Worm (Caenorhabditis elegans): Measurements from ENCODE around the gene Y79H2A.3.

Gene Y79H2A.3

DNA sequence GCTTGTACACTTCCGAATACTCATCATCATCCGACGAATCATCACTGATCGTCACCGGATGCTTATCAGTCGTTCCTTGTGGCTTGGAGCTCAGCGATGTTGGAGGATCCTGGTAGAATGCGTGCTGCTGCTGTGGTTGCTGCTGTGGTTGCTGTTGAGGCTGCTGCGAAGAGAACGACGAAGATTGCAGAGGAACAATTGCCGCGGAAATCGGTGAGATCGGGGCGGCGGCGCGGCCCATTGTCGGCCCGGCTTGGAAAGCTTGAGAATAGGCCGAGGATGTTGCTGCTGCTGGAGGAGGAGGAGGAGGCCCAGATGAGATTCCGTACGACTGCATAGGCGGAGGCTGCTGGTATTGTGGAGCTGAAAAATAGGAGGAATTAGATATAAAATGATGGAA, 17.8 kb downstream of the Y79H2A.3 start:
- TF ChIP-seq nhr-12 (tag; optimal IDR thresholded peaks at IDR 0.05) (no peak), nhr-11 (tag; optimal IDR thresholded peaks at IDR 0.05) (no peak)

- TF ChIP-seq R02D3.7 (tag; optimal IDR thresholded peaks at IDR 0.05): no peak
- peak; percentile 86 for TF ChIP-seq nfya-1 (tag; optimal IDR thresholded peaks at IDR 0.05; ENCODE audit: insufficient read depth)
- TF ChIP-seq egl-5 (tag; optimal IDR thresholded peaks at IDR 0.05): no peak
- no peak for TF ChIP-seq unc-62 (GFP tag; optimal IDR thresholded peaks at IDR 0.05)
- no peak for TF ChIP-seq nhr-28 (tag; optimal IDR thresholded peaks at IDR 0.05)
- TF ChIP-seq ceh-16 (tag; optimal IDR thresholded peaks at IDR 0.05): no peak
Measured at ce11 chrIII:12033259-12033658, 18.8 kb downstream of the Y79H2A.3 start.

DNA sequence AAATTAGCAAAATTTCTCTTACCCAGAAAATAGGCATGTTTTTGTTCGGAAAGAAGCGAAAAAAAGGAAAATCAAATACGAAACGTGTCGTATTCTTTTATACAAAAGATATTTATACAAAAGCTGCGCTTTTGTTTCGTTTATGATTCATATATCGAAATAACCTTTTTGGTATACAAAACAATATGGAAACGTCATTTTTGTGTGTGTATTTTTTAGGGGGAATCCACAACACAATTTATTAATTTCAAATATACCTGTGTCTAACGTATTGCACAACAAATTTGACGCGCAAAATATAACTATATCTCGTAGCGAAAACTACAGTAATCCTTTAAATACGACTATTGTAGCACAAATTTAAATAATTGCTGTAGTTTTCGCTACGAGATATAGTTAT, 21.4 kb downstream of the Y79H2A.3 start, which contains the start of gene Y79H2A.2:
Y79H2A.2 (minus strand) TSS at position 101 of the 400 bp plus-strand sequence.
- TF ChIP-seq ama-1 (optimal IDR thresholded peaks at IDR 0.05) (no peak), fos-1 (tag; optimal IDR thresholded peaks at IDR 0.05) (no peak), lin-15B (tag; optimal IDR thresholded peaks at IDR 0.05) (no peak), fkh-10 (GFP tag; optimal IDR thresholded peaks at IDR 0.05) (no peak), elt-1 (tag; optimal IDR thresholded peaks at IDR 0.05) (no peak), elt-3 (tag; optimal IDR thresholded peaks at IDR 0.05) (no peak), skn-1 (tag; optimal IDR thresholded peaks at IDR 0.05) (no peak)

ce11 chrIII:12028769-12029168, 23.3 kb downstream of the Y79H2A.3 start, which contains the start of gene Y79H2A.12:
TSS of gene Y79H2A.12 (minus strand) at chrIII:12028869.
- TF ChIP-seq pha-4 (tag; optimal IDR thresholded peaks at IDR 0.05) (no peak), eor-1 (tag; optimal IDR thresholded peaks at IDR 0.05) (no peak), nhr-76 (tag; optimal IDR thresholded peaks at IDR 0.05) (no peak), nhr-28 (tag; optimal IDR thresholded peaks at IDR 0.05) (no peak), ceh-16 (tag; optimal IDR thresholded peaks at IDR 0.05) (no peak), tbx-2 (tag; optimal IDR thresholded peaks at IDR 0.05) (no peak)

ce11 chrIII:12022281-12022680, 29.8 kb downstream of the Y79H2A.3 start:
- TF ChIP-seq fkh-10 (GFP tag; optimal IDR thresholded peaks at IDR 0.05): no peak

DNA sequence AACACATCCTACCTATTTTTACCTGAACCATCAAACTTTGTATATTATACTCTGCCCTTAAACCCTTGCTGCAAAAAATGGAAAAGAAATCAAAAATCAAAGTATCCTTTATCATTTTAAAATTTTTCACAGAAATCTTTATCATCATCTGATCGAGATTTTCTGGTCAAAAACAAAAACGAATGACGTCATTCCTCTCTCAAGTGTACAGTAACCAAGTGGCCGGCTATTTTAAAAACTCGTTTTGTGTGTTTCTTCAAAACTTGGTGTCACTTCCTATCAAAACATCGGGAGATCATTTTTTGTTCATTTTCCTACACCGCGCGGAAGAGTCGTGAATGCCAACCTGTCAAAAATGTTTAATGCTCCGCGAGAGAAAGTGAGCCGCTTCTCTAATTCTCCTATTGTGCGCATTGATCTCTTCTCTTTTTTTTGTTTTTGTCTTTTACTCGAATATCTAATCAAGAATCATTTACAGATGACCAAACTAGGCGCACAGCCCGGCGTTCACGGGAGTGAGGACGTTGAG, 32.0 kb downstream of the Y79H2A.3 start, which contains the start of gene brp-1:
brp-1 (plus strand) TSS at position 479 of the 529 bp plus-strand sequence.
- TF ChIP-seq nhr-23 (tag; optimal IDR thresholded peaks at IDR 0.05) (peak; percentile 21), tbx-2 (tag; optimal IDR thresholded peaks at IDR 0.05) (no peak), ama-1 (optimal IDR thresholded peaks at IDR 0.05) (peak; percentile 32), lsy-12 (tag; optimal IDR thresholded peaks at IDR 0.05) (no peak), nhr-43 (tag; optimal IDR thresholded peaks at IDR 0.05; ENCODE audit: poor library complexity, severe bottlenecking) (peak; percentile 67)

- TF ChIP-seq ama-1 (optimal IDR thresholded peaks at IDR 0.05) (peak; percentile 73), tbx-2 (tag; optimal IDR thresholded peaks at IDR 0.05) (no peak), nhr-25 (tag; optimal IDR thresholded peaks at IDR 0.05) (peak; percentile 37)
Measured at ce11 chrIII:12017999-12018398, 34.1 kb downstream of the Y79H2A.3 start.

- TF ChIP-seq nhr-23 (tag; optimal IDR thresholded peaks at IDR 0.05) (peak; percentile 72), nhr-25 (tag; optimal IDR thresholded peaks at IDR 0.05) (peak; percentile 69), nhr-67 (tag; optimal IDR thresholded peaks at IDR 0.05) (no peak), egl-27 (tag; optimal IDR thresholded peaks at IDR 0.05) (no peak)
Measured at ce11 chrIII:12015611-12016010, 36.5 kb downstream of the Y79H2A.3 start.

ce11 chrIII:12015183-12015582, 36.9 kb downstream of the Y79H2A.3 start:
- TF ChIP-seq nhr-237 (tag; optimal IDR thresholded peaks at IDR 0.05) (no peak), snpc-4 (tag; optimal IDR thresholded peaks at IDR 0.05) (no peak)

Measured in whole organism, L3 larva.